Worm (Caenorhabditis elegans): Measurements from ENCODE around the gene nspd-5.

nspd-5 gene

DNA sequence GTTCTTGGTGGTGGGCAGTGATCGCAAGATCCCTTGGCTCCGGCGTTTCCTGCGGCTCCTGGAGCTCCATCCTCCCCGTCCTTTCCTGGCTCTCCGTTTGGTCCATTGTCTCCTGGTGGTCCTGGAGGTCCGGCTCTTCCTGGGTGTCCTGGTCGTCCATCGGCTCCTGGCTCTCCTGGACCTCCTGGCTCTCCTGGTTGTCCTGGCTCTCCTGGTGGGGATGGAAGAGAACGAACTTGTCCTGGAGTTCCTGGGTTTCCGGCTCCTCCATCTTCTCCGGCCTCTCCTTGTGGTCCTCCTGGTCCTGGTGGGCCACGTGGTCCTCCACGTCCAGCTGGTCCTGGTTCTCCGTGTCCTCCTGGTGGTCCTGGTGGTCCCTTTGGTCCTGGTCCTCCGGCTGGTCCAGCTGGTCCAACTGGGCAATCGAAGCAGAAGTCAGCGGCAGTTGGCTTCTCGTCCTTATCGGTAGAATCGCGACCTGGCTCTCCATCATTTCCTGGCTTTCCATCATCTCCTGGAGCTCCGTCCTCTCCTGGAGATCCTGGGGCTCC, 9.7 kb upstream of the nspd-5 start:
- no peak for TF ChIP-seq K09A11.1 (tag; optimal IDR thresholded peaks at IDR 0.05; ENCODE audit: insufficient read depth)
- no peak for TF ChIP-seq pat-9 (tag; optimal IDR thresholded peaks at IDR 0.05)
- no peak for TF ChIP-seq Y22D7AL.16 (tag; optimal IDR thresholded peaks at IDR 0.05)
- no peak for TF ChIP-seq C38D4.7 (GFP tag; optimal IDR thresholded peaks at IDR 0.05)
- no peak for TF ChIP-seq ceh-19 (GFP tag; optimal IDR thresholded peaks at IDR 0.05)
- TF ChIP-seq ceh-31 (tag; optimal IDR thresholded peaks at IDR 0.05) = peak; percentile 18
- no peak for TF ChIP-seq ceh-22 (tag; optimal IDR thresholded peaks at IDR 0.05)
- no peak for TF ChIP-seq ttx-3 (tag; optimal IDR thresholded peaks at IDR 0.05)
- no peak for TF ChIP-seq ceh-34 (tag; optimal IDR thresholded peaks at IDR 0.05)
- TF ChIP-seq hlh-13 (GFP tag; optimal IDR thresholded peaks at IDR 0.05) = no peak
- no peak for TF ChIP-seq pros-1 (tag; optimal IDR thresholded peaks at IDR 0.05)
- TF ChIP-seq hlh-6 (tag; optimal IDR thresholded peaks at IDR 0.05) = peak; percentile 9
- no peak for TF ChIP-seq elt-2 (tag; optimal IDR thresholded peaks at IDR 0.05)
- no peak for TF ChIP-seq pha-2 (tag; optimal IDR thresholded peaks at IDR 0.05)
- TF ChIP-seq lim-6 (tag; optimal IDR thresholded peaks at IDR 0.05) = no peak
- peak; percentile 86 for TF ChIP-seq elt-4 (tag; optimal IDR thresholded peaks at IDR 0.05)
- TF ChIP-seq nhr-11 (tag; optimal IDR thresholded peaks at IDR 0.05) = no peak
- no peak for TF ChIP-seq dve-1 (tag; optimal IDR thresholded peaks at IDR 0.05)
- TF ChIP-seq ceh-24 (tag; optimal IDR thresholded peaks at IDR 0.05) = no peak
- TF ChIP-seq lin-11 (tag; optimal IDR thresholded peaks at IDR 0.05) = no peak
- TF ChIP-seq eyg-1 (tag; optimal IDR thresholded peaks at IDR 0.05) = no peak
- TF ChIP-seq pqm-1 (tag; optimal IDR thresholded peaks at IDR 0.05) = no peak

ce11 chrII:4867476-4867875, 7.3 kb upstream of the nspd-5 start, which contains the start of gene col-17:
TSS of gene col-17 (minus strand) at chrII:4867576.
- TF ChIP-seq pha-4 (tag; optimal IDR thresholded peaks at IDR 0.05) (no peak), unc-86 (tag; optimal IDR thresholded peaks at IDR 0.05) (no peak), ama-1 (optimal IDR thresholded peaks at IDR 0.05) (no peak), ceh-24 (tag; optimal IDR thresholded peaks at IDR 0.05) (no peak), nhr-232 (tag; optimal IDR thresholded peaks at IDR 0.05) (no peak), ztf-16 (tag; optimal IDR thresholded peaks at IDR 0.05) (no peak)

DNA sequence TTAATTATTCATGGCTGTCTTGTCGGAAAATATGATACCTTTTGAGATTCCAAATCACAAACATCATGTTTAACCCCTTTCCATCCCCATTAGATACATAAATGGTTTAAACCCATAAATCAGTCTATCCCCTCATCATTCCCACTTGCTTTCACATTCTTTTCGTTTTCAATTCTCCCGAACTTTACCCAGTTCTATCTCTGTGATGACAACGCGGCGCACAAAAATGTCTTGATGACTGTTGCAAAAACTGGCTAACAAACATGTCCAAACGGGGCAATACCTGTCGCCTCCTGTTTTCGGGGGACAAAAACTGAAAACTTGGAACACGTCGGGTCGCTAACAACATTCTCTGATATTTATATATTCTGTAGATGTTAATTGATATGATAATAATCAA, 5.9 kb upstream of the nspd-5 start:
- TF ChIP-seq sox-2 (GFP tag; IDR thresholded peaks at IDR 0.05) = no peak
- no peak for TF ChIP-seq hlh-8 (tag; optimal IDR thresholded peaks at IDR 0.05)
- TF ChIP-seq fkh-10 (GFP tag; optimal IDR thresholded peaks at IDR 0.05) = no peak
- TF ChIP-seq pax-1 (tag; optimal IDR thresholded peaks at IDR 0.05) = no peak
- no peak for TF ChIP-seq hlh-30 (tag; optimal IDR thresholded peaks at IDR 0.05; ENCODE audit: insufficient read depth)
- TF ChIP-seq nfya-1 (tag; optimal IDR thresholded peaks at IDR 0.05) = no peak
- TF ChIP-seq hlh-6 (tag; optimal IDR thresholded peaks at IDR 0.05) = no peak
- no peak for TF ChIP-seq C08G9.2 (tag; optimal IDR thresholded peaks at IDR 0.05)
- no peak for TF ChIP-seq hlh-13 (GFP tag; optimal IDR thresholded peaks at IDR 0.05)
- TF ChIP-seq tbx-2 (tag; optimal IDR thresholded peaks at IDR 0.05) = no peak
- TF ChIP-seq fkh-6 (tag; optimal IDR thresholded peaks at IDR 0.05) = no peak
- TF ChIP-seq Y22D7AL.16 (tag; optimal IDR thresholded peaks at IDR 0.05) = no peak
- TF ChIP-seq fax-1 (tag; optimal IDR thresholded peaks at IDR 0.05) = no peak
- TF ChIP-seq C38D4.7 (GFP tag; optimal IDR thresholded peaks at IDR 0.05) = no peak
- no peak for TF ChIP-seq dve-1 (tag; optimal IDR thresholded peaks at IDR 0.05)
- TF ChIP-seq ceh-48 (tag; optimal IDR thresholded peaks at IDR 0.05) = no peak
- TF ChIP-seq gmeb-2 (tag; optimal IDR thresholded peaks at IDR 0.05) = no peak
- no peak for TF ChIP-seq pat-9 (tag; optimal IDR thresholded peaks at IDR 0.05)

All from whole organism, late embryonic.